Fruit fly (Drosophila melanogaster): ENCODE measurements around the gene amd.

Gene amd

dm6 chr2L:19140984-19141262 is 31.0 kb downstream of the amd start (continued):
- TF ChIP-seq esn (GFP tag; optimal IDR thresholded peaks at IDR 0.05) = peak; percentile 46
- peak; percentile 49 for TF ChIP-seq CG31627 (GFP tag; optimal IDR thresholded peaks at IDR 0.05)
- no peak for TF ChIP-seq CG11902 (GFP tag; optimal IDR thresholded peaks at IDR 0.05)
- TF ChIP-seq CG8119 (GFP tag; IDR thresholded peaks at IDR 0.05) = 0 out of 3 replicates have a peak, but pooled peaks have one; percentile 39

dm6 chr2L:19141435-19142126 is 31.6 kb downstream of the amd start:
- TF ChIP-seq Eip78C (GFP tag) (peak; percentile 97), CG11762 (GFP tag; optimal IDR thresholded peaks at IDR 0.05; ENCODE audit: insufficient read depth) (peak; percentile 73), CG10669 (GFP tag; optimal IDR thresholded peaks at IDR 0.05) (peak; percentile 74), Hr39 (GFP tag; optimal IDR thresholded peaks at IDR 0.05) (peak; percentile 94), dac (GFP tag; optimal IDR thresholded peaks at IDR 0.05) (peak; percentile 75), esn (GFP tag; optimal IDR thresholded peaks at IDR 0.05) (peak; percentile 93), ss (GFP tag; optimal IDR thresholded peaks at IDR 0.05) (peak; percentile 17 to 54), Hr38 (GFP tag; optimal IDR thresholded peaks at IDR 0.05) (no peak), CG11902 (GFP tag; optimal IDR thresholded peaks at IDR 0.05) (peak; percentile 55), CG6808 (GFP tag; optimal IDR thresholded peaks at IDR 0.05) (peak; percentile 77), fd85E (GFP tag; optimal IDR thresholded peaks at IDR 0.05) (peak; percentile 32), Eip75B (GFP tag; optimal IDR thresholded peaks at IDR 0.05) (peak; percentile 80), CG11294 (GFP tag; IDR thresholded peaks at IDR 0.05) (peak; percentile 39; the same call in 1 of the 2 replicates), dsx (GFP tag; optimal IDR thresholded peaks at IDR 0.05; ENCODE audit: poor library complexity, severe bottlenecking) (peak; percentile 36), CG32006 (GFP tag; optimal IDR thresholded peaks at IDR 0.05) (peak; percentile 95), CG6854 (GFP tag; optimal IDR thresholded peaks at IDR 0.05) (peak; percentile 54), svp (GFP tag) (peak; percentile 96), Eip93F (GFP tag; optimal IDR thresholded peaks at IDR 0.05) (peak; percentile 78), CG1621 (tag; optimal IDR thresholded peaks at IDR 0.05) (peak; percentile 63), Lpt (GFP tag; optimal IDR thresholded peaks at IDR 0.05) (peak; percentile 85), salr (GFP tag; optimal IDR thresholded peaks at IDR 0.05) (peak; percentile 23 to 93), Ets96B (tag; optimal IDR thresholded peaks at IDR 0.05) (peak; percentile 57), topi (GFP tag; optimal IDR thresholded peaks at IDR 0.05) (peak; percentile 94), CG16779 (tag; optimal IDR thresholded peaks at IDR 0.05) (peak; percentile 63), CG9139 (GFP tag; optimal IDR thresholded peaks at IDR 0.05) (no peak), CG3032 (tag; optimal IDR thresholded peaks at IDR 0.05) (peak; percentile 76), Sox102F (GFP tag; optimal IDR thresholded peaks at IDR 0.05) (peak; percentile 92), fd59A (GFP tag; optimal IDR thresholded peaks at IDR 0.05) (peak; percentile 73), CG6163 (GFP tag; IDR thresholded peaks at IDR 0.05) (peak; percentile 59), CG8119 (GFP tag; IDR thresholded peaks at IDR 0.05) (peak; percentile 87), CG4318 (GFP tag; optimal IDR thresholded peaks at IDR 0.05) (peak; percentile 90), CG8632 (GFP tag; optimal IDR thresholded peaks at IDR 0.05) (peak; percentile 81), achi (GFP tag; optimal IDR thresholded peaks at IDR 0.05) (peak; percentile 87), acj6 (GFP tag; optimal IDR thresholded peaks at IDR 0.05) (peak; percentile 89), CG8319 (GFP tag; optimal IDR thresholded peaks at IDR 0.05) (peak; percentile 67), vri (GFP tag; optimal IDR thresholded peaks at IDR 0.05) (peak; percentile 84), Hr4 (GFP tag; optimal IDR thresholded peaks at IDR 0.05) (peak; percentile 90), CG34406 (GFP tag; optimal IDR thresholded peaks at IDR 0.05) (peak; percentile 86), Ets21C (GFP tag; optimal IDR thresholded peaks at IDR 0.05) (peak; percentile 89), lz (GFP tag; optimal IDR thresholded peaks at IDR 0.05) (peak; percentile 92), net (GFP tag; optimal IDR thresholded peaks at IDR 0.05) (peak; percentile 88), CG3919 (GFP tag; optimal IDR thresholded peaks at IDR 0.05) (peak; percentile 87), CG10631 (GFP tag; optimal IDR thresholded peaks at IDR 0.05) (peak; percentile 87), CG31627 (GFP tag; optimal IDR thresholded peaks at IDR 0.05) (peak; percentile 92), spab (GFP tag; optimal IDR thresholded peaks at IDR 0.05) (peak; percentile 67), Sox14 (GFP tag; optimal IDR thresholded peaks at IDR 0.05) (peak; percentile 93), pdm3 (GFP tag; optimal IDR thresholded peaks at IDR 0.05) (peak; percentile 86), CG15336 (GFP tag; IDR thresholded peaks at IDR 0.05) (peak; percentile 79)
